Fruit fly (Drosophila melanogaster) whole organism, embryonic: Measurements from ENCODE around the gene CG31633.
A peak's percentile ranks its signal among the peaks of the same experiment; 100 is the strongest.

Source experiments
- Abd-B ChIP-seq: fragments of 200-800 bp; sonication (Bioruptor generic); optimal IDR thresholded peaks from 2 replicates; lab custom pipeline; 2018; ENCODE audit warnings: missing biosample characterization, mild to moderate bottlenecking, missing genetic modification characterization, moderate library complexity
- Bgb ChIP-seq: fragments of 200-800 bp; sonication (Bioruptor generic); IDR thresholded peaks from 2 replicates; pipeline ENCODE4 v1.3.6; 2022; ENCODE audit warnings: missing biosample characterization, missing genetic modification characterization; ENCODE audit not compliant: partially characterized antibody
- Bteb2 ChIP-seq: fragments of 200-800 bp; sonication (Bioruptor generic); optimal IDR thresholded peaks from 2 replicates; lab custom pipeline; 2016; ENCODE audit warnings: missing biosample characterization, missing genetic modification characterization
- CG10267 ChIP-seq: fragments of 200-800 bp; sonication (Bioruptor generic); optimal IDR thresholded peaks from 2 replicates; lab custom pipeline; 2018; ENCODE audit warnings: missing biosample characterization, mild to moderate bottlenecking, missing genetic modification characterization, moderate library complexity
- CG10321 ChIP-seq: fragments of 200-800 bp; sonication (Bioruptor generic); IDR thresholded peaks from 2 replicates; pipeline ENCODE4 v1.3.6; 2022; ENCODE audit warnings: missing biosample characterization, missing genetic modification characterization
- CG10543 ChIP-seq: fragments of 200-800 bp; sonication (Bioruptor generic); optimal IDR thresholded peaks from 3 replicates; lab custom pipeline; 2017; ENCODE audit warnings: missing biosample characterization, mild to moderate bottlenecking, missing genetic modification characterization, moderate library complexity
- CG10654 ChIP-seq: fragments of 200-800 bp; sonication (Bioruptor generic); optimal IDR thresholded peaks from 2 replicates; lab custom pipeline; 2016; ENCODE audit warnings: missing biosample characterization, missing genetic modification characterization
- CG11696 ChIP-seq: fragments of 200-800 bp; sonication (Bioruptor generic); IDR thresholded peaks from 2 replicates; pipeline ENCODE4 v1.3.6; 2022; ENCODE audit warnings: missing biosample characterization, missing genetic modification characterization
- CG14710 ChIP-seq: fragments of 200-800 bp; sonication (Bioruptor generic); optimal IDR thresholded peaks from 3 replicates; lab custom pipeline; 2019; ENCODE audit warnings: missing biosample characterization, mild to moderate bottlenecking, missing genetic modification characterization, moderate library complexity
- CG16815 ChIP-seq: fragments of 200-800 bp; sonication (Bioruptor generic); optimal IDR thresholded peaks from 3 replicates; lab custom pipeline; 2017; ENCODE audit warnings: missing biosample characterization, mild to moderate bottlenecking, missing genetic modification characterization
- CG17829 ChIP-seq: fragments of 200-800 bp; optimal IDR thresholded peaks from 2 replicates; lab custom pipeline; 2019; ENCODE audit warnings: missing biosample characterization, mild to moderate bottlenecking, missing genetic modification characterization, moderate library complexity
- CG2875 ChIP-seq: fragments of 200-800 bp; sonication (Bioruptor generic); optimal IDR thresholded peaks from 2 replicates; lab custom pipeline; 2017; ENCODE audit warnings: missing biosample characterization, mild to moderate bottlenecking, missing genetic modification characterization, missing genetic modification reagents
- CG2889 ChIP-seq: fragments of 200-800 bp; sonication (Bioruptor generic); IDR thresholded peaks from 3 replicates; pipeline ENCODE4 v1.3.6; 2022; ENCODE audit warnings: missing biosample characterization, missing genetic modification characterization
- CG32767 ChIP-seq: fragments of 200-800 bp; sonication (Bioruptor generic); IDR thresholded peaks from 2 replicates; pipeline ENCODE4 v1.3.6; 2022; ENCODE audit warnings: missing biosample characterization, missing genetic modification characterization
- CG33557 ChIP-seq: fragments of 200-800 bp; sonication (Bioruptor generic); optimal IDR thresholded peaks from 2 replicates; lab custom pipeline; 2019; ENCODE audit warnings: missing biosample characterization, mild to moderate bottlenecking, missing genetic modification characterization, moderate library complexity
- CG42726 ChIP-seq: fragments of 200-800 bp; sonication (Bioruptor generic); IDR thresholded peaks from 2 replicates; pipeline ENCODE4 v1.3.6; 2022; ENCODE audit warnings: missing biosample characterization, missing genetic modification characterization; ENCODE audit not compliant: partially characterized antibody
- CG8478 ChIP-seq: fragments of >200 bp; optimal IDR thresholded peaks from 2 replicates; lab custom pipeline; 2018
- CG9215 ChIP-seq: fragments of 200-800 bp; sonication (Bioruptor generic); IDR thresholded peaks from 2 replicates; pipeline ENCODE4 v1.3.6; 2022; ENCODE audit warnings: missing biosample characterization, missing genetic modification characterization
- Dfd ChIP-seq, 2 experiments: fragments of >200 bp; optimal IDR thresholded peaks; 2 replicates each; lab custom pipeline; 2017; ENCODE audit warnings: missing biosample characterization in 2 of 2, missing genetic modification characterization in 2 of 2
- Dp ChIP-seq: fragments of 200-800 bp; sonication (Bioruptor generic); optimal IDR thresholded peaks from 2 replicates; lab custom pipeline; 2018; ENCODE audit warnings: missing biosample characterization, mild to moderate bottlenecking, missing genetic modification characterization, moderate library complexity
- Drgx ChIP-seq: fragments of 200-800 bp; sonication (Bioruptor generic); IDR thresholded peaks from 2 replicates; pipeline ENCODE4 v1.3.6; 2022; ENCODE audit warnings: missing biosample characterization, missing genetic modification characterization
- E2f2 ChIP-seq: fragments of 200-800 bp; sonication (Bioruptor generic); IDR thresholded peaks from 2 replicates; pipeline ENCODE4 v1.3.6; 2022; ENCODE audit warnings: missing biosample characterization, missing genetic modification characterization
- NK7.1 ChIP-seq: fragments of 200-800 bp; sonication (Bioruptor generic); optimal IDR thresholded peaks from 3 replicates; lab custom pipeline; 2016; ENCODE audit warnings: missing biosample characterization, missing genetic modification characterization
- Six4 ChIP-seq: fragments of 200-800 bp; sonication (Bioruptor generic); optimal IDR thresholded peaks from 2 replicates; lab custom pipeline; 2016; ENCODE audit warnings: missing biosample characterization, missing genetic modification characterization
- Sox102F ChIP-seq: fragments of 200-800 bp; sonication (Bioruptor generic); optimal IDR thresholded peaks from 2 replicates; lab custom pipeline; 2018; ENCODE audit warnings: missing biosample characterization, mild to moderate bottlenecking, missing genetic modification characterization, moderate library complexity
- amos ChIP-seq: fragments of 200-800 bp; sonication (Bioruptor generic); IDR thresholded peaks from 2 replicates; pipeline ENCODE4 v1.3.6; 2022; ENCODE audit warnings: missing biosample characterization, missing genetic modification characterization; ENCODE audit not compliant: partially characterized antibody
- ap ChIP-seq: fragments of 200-800 bp; sonication (Bioruptor generic); IDR thresholded peaks from 2 replicates; pipeline ENCODE4 v1.3.6; 2022; ENCODE audit warnings: missing biosample characterization, missing genetic modification characterization
- cad ChIP-seq: fragments of >200 bp; optimal IDR thresholded peaks from 2 replicates; lab custom pipeline; 2017; ENCODE audit warnings: missing biosample characterization, missing genetic modification characterization
- crol ChIP-seq: fragments of 200-800 bp; sonication (Bioruptor generic); IDR thresholded peaks from 2 replicates; pipeline ENCODE4 v1.3.6; 2022; ENCODE audit warnings: missing biosample characterization, missing genetic modification characterization
- crp ChIP-seq, 2 experiments: fragments of 200-800 bp; sonication (Bioruptor generic); optimal IDR thresholded peaks; 2 replicates in 1 of 2; 3 replicates in 1 of 2; lab custom pipeline; 2017; ENCODE audit warnings: missing biosample characterization in 2 of 2, missing genetic modification characterization in 2 of 2, mild to moderate bottlenecking in 1 of 2, moderate library complexity in 1 of 2
- da ChIP-seq: fragments of 200-800 bp; sonication (Bioruptor generic); optimal IDR thresholded peaks from 2 replicates; lab custom pipeline; 2016; ENCODE audit warnings: missing biosample characterization, missing genetic modification characterization
- dati ChIP-seq: fragments of 200-800 bp; sonication (Bioruptor generic); IDR thresholded peaks from 2 replicates; pipeline ENCODE4 v1.3.6; 2022; ENCODE audit warnings: missing biosample characterization, missing genetic modification characterization
- dysf ChIP-seq: fragments of 200-800 bp; sonication (Bioruptor generic); IDR thresholded peaks from 3 replicates; pipeline ENCODE4 v1.3.6; 2022; ENCODE audit warnings: missing biosample characterization, missing genetic modification characterization
- fd102C ChIP-seq: fragments of 200-800 bp; sonication (Bioruptor generic); optimal IDR thresholded peaks from 2 replicates; lab custom pipeline; 2018; ENCODE audit warnings: missing biosample characterization, mild to moderate bottlenecking, missing genetic modification characterization, moderate library complexity
- fd3F ChIP-seq: fragments of 200-800 bp; sonication (Bioruptor generic); optimal IDR thresholded peaks from 2 replicates; lab custom pipeline; 2018; ENCODE audit warnings: missing biosample characterization, mild to moderate bottlenecking, missing genetic modification characterization, moderate library complexity
- grn ChIP-seq: fragments of 200-800 bp; sonication (Bioruptor generic); optimal IDR thresholded peaks from 3 replicates; lab custom pipeline; 2017; ENCODE audit warnings: missing biosample characterization, missing genetic modification characterization
- h ChIP-seq: fragments of >200 bp; optimal IDR thresholded peaks from 2 replicates; lab custom pipeline; 2017
- ken ChIP-seq: fragments of 200-800 bp; sonication (Bioruptor generic); IDR thresholded peaks from 3 replicates; pipeline ENCODE4 v1.3.6; 2022; ENCODE audit warnings: missing biosample characterization, missing genetic modification characterization
- lilli ChIP-seq: fragments of 200-800 bp; sonication (Bioruptor generic); optimal IDR thresholded peaks from 3 replicates; lab custom pipeline; 2016; ENCODE audit warnings: missing biosample characterization, missing genetic modification characterization
- nau ChIP-seq: fragments of 200-800 bp; sonication (Bioruptor generic); optimal IDR thresholded peaks from 3 replicates; lab custom pipeline; 2017; ENCODE audit warnings: missing biosample characterization, mild to moderate bottlenecking, missing genetic modification characterization, missing genetic modification reagents
- nerfin-1 ChIP-seq: fragments of 200-800 bp; sonication (Bioruptor generic); optimal IDR thresholded peaks from 3 replicates; lab custom pipeline; 2019; ENCODE audit warnings: missing biosample characterization, mild to moderate bottlenecking, missing genetic modification characterization, moderate library complexity
- peb ChIP-seq: fragments of 200-800 bp; sonication (Bioruptor generic); IDR thresholded peaks from 2 replicates; pipeline ENCODE4 v1.3.6; 2022; ENCODE audit warnings: missing biosample characterization, missing genetic modification characterization
- run ChIP-seq: fragments of 200-800 bp; sonication (Bioruptor generic); optimal IDR thresholded peaks from 3 replicates; lab custom pipeline; 2018; ENCODE audit warnings: missing biosample characterization, mild to moderate bottlenecking, missing genetic modification characterization
- sens-2 ChIP-seq: fragments of 200-800 bp; sonication (Bioruptor generic); IDR thresholded peaks from 2 replicates; pipeline ENCODE4 v1.3.6; 2022; ENCODE audit warnings: missing biosample characterization, missing genetic modification characterization
- slou ChIP-seq: fragments of 200-800 bp; sonication (Bioruptor generic); optimal IDR thresholded peaks from 3 replicates; lab custom pipeline; 2016; ENCODE audit warnings: missing biosample characterization, missing genetic modification characterization
- sob ChIP-seq: fragments of 200-800 bp; sonication (Bioruptor generic); IDR thresholded peaks from 2 replicates; pipeline ENCODE4 v1.3.6; 2022; ENCODE audit warnings: missing biosample characterization, missing genetic modification characterization
- sqz ChIP-seq: fragments of 200-800 bp; sonication (Bioruptor generic); optimal IDR thresholded peaks from 3 replicates; lab custom pipeline; 2018; ENCODE audit warnings: missing biosample characterization, mild to moderate bottlenecking, missing genetic modification characterization
- sug ChIP-seq: fragments of 200-800 bp; optimal IDR thresholded peaks from 2 replicates; lab custom pipeline; 2019; ENCODE audit warnings: missing biosample characterization, mild to moderate bottlenecking, missing genetic modification characterization, moderate library complexity
- trh ChIP-seq: fragments of 200-800 bp; sonication (Bioruptor generic); optimal IDR thresholded peaks from 2 replicates; lab custom pipeline; 2016; ENCODE audit warnings: missing biosample characterization, missing genetic modification characterization
- tx ChIP-seq: fragments of 200-800 bp; sonication (Bioruptor generic); optimal IDR thresholded peaks from 2 replicates; lab custom pipeline; 2016; ENCODE audit warnings: missing biosample characterization, missing genetic modification characterization

Gene CG31633

DNA sequence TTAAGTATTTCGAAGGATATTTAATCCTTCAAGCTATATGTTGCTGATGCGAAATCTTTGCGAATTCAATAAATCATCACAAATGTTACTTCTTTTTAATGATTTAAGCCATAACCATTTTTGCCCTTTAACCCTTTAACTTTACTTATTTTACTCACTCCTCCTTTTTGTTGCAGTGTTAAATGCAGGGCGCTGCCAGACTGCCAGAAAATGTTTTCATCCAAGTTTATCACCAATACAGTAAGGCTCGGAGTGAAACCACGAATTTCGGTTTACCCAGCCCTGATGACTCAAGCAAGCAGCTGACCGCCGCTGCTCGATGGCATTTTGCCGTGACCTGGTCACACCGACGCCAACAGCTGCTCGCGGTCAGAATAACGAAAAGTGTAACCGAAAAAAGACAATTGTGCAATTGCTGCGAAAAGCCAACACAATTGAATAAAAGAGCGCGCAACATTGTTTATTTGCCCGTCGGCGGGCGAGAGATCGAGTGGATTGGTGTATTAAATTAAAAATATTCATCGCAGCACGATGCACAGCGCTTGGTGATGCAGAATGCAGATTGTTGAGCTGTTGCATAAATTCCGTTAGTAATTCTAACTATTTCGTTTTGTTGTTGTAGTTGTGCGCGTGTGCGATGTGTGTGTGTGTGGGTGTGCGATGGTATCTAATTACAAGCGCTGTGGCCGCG lies 45.3 kb downstream of the CG31633 start, which contains the start of gene CG11050 (continued):
- TF ChIP-seq dysf (GFP tag; lab: Robert Waterston, UW) = peak; percentile 78
- peak; percentile 86 for TF ChIP-seq sob (GFP tag; lab: Robert Waterston, UW)
- TF ChIP-seq Bgb (GFP tag; lab: Robert Waterston, UW) = peak; percentile 62
- peak; percentile 91 for TF ChIP-seq lilli
- peak; percentile 33 for TF ChIP-seq run (tag; lab: Kevin White, UChicago)
- peak; percentile 26; the same call in 1 of the 2 replicates for TF ChIP-seq dati
- TF ChIP-seq CG17829 (tag; lab: Kevin White, UChicago) = peak; percentile 84
- peak; percentile 54 for TF ChIP-seq CG10321 (GFP tag; lab: Robert Waterston, UW)
- peak; percentile 32 for TF ChIP-seq CG33557
- peak; percentile 68 for TF ChIP-seq E2f2 (GFP tag; lab: Robert Waterston, UW)
- TF ChIP-seq Dfd (GFP tag; optimal IDR thresholded peaks at IDR 0.05; lab: Kevin White, UChicago) = peak in 1 of 2 experiments; percentile 13
- peak; percentile 70 for TF ChIP-seq sug (tag; lab: Kevin White, UChicago)
- no peak for TF ChIP-seq CG10543
- TF ChIP-seq fd102C (GFP tag; lab: Kevin White, UChicago) = no peak
- peak; percentile 84 for TF ChIP-seq CG14710 (tag; lab: Kevin White, UChicago)
- TF ChIP-seq amos (GFP tag; lab: Robert Waterston, UW) = peak; percentile 60
- peak; percentile 20 for TF ChIP-seq fd3F
- peak; percentile 55 for TF ChIP-seq CG32767
- peak; percentile 61; the same call in 1 of the 2 replicates for TF ChIP-seq CG11696
- no peak for TF ChIP-seq h (lab: Kevin White, UChicago)
- peak; percentile 67 for TF ChIP-seq da (GFP tag; lab: Kevin White, UChicago)
- TF ChIP-seq Six4 = peak; percentile 62
- 0 out of 3 replicates have a peak, but pooled peaks have one; percentile 36 for TF ChIP-seq CG2889 (GFP tag; lab: Robert Waterston, UW)
- TF ChIP-seq peb (GFP tag; lab: Robert Waterston, UW) = no peak
- TF ChIP-seq CG8478 (lab: Kevin White, UChicago) = no peak
- peak; percentile 77 for TF ChIP-seq NK7.1 (GFP tag; lab: Kevin White, UChicago)
- peak; percentile 66 for TF ChIP-seq Drgx (GFP tag; lab: Robert Waterston, UW)
- TF ChIP-seq Abd-B (GFP tag; lab: Kevin White, UChicago) = no peak
- TF ChIP-seq CG2875 = peak; percentile 75
- TF ChIP-seq ken = peak; percentile 84
- no peak for TF ChIP-seq ap (GFP tag; lab: Robert Waterston, UW)
- TF ChIP-seq nau (GFP tag; lab: Kevin White, UChicago) = peak; percentile 20
- peak; percentile 70 for TF ChIP-seq Sox102F (GFP tag; lab: Kevin White, UChicago)
- TF ChIP-seq sqz (GFP tag; lab: Kevin White, UChicago) = no peak
- peak; percentile 94 for TF ChIP-seq nerfin-1 (tag; lab: Kevin White, UChicago)
- TF ChIP-seq cad (GFP tag; lab: Kevin White, UChicago) = no peak
- TF ChIP-seq grn (GFP tag; lab: Kevin White, UChicago) = no peak
- peak; percentile 65 for TF ChIP-seq Dp (GFP tag; lab: Kevin White, UChicago)
- TF ChIP-seq CG10267 = peak; percentile 81
- TF ChIP-seq crol = 0 out of 2 replicates have a peak, but pooled peaks have one; percentile 17
- peak; percentile 84 for TF ChIP-seq tx (GFP tag; lab: Kevin White, UChicago)
- peak; percentile 75 for TF ChIP-seq CG42726 (GFP tag; lab: Robert Waterston, UW)
- TF ChIP-seq CG10654 = peak; percentile 78
- peak; percentile 31 for TF ChIP-seq trh
- TF ChIP-seq sens-2 (GFP tag; lab: Robert Waterston, UW) = 0 out of 2 replicates have a peak, but pooled peaks have one; percentile 33
- peak; percentile 48; the same call in 1 of the 2 replicates for TF ChIP-seq CG9215 (GFP tag; lab: Robert Waterston, UW)
- peak; percentile 49 for TF ChIP-seq slou
- peak; percentile 43 for TF ChIP-seq CG16815 (GFP tag; lab: Kevin White, UChicago)
- TF ChIP-seq crp (GFP tag; optimal IDR thresholded peaks at IDR 0.05; lab: Kevin White, UChicago) = peak; percentile 99 to 100
- TF ChIP-seq Bteb2 = peak; percentile 84
